Worm (Caenorhabditis elegans) whole organism, late embryonic: ENCODE results near the gene pot-2.

Source experiments
- ahr-1 ChIP-seq: sonication (generic microtip); optimal IDR thresholded peaks from 2 replicates; lab custom pipeline; 2016; ENCODE audit warnings: missing genetic modification characterization, missing compliant biosample characterization
- ama-1 ChIP-seq: fragments of 150-350 bp; optimal IDR thresholded peaks from 2 replicates; lab custom pipeline; 2014
- ceh-14 ChIP-seq: sonication (generic microtip); optimal IDR thresholded peaks from 2 replicates; lab custom pipeline; 2016; ENCODE audit warnings: missing genotype, missing genetic modification characterization, missing compliant biosample characterization
- ceh-30 ChIP-seq: fragments of 150-350 bp; optimal IDR thresholded peaks from 2 replicates; lab custom pipeline; 2014; ENCODE audit warnings: missing biosample characterization, missing genetic modification characterization
- dmd-4 ChIP-seq: sonication (generic microtip); optimal IDR thresholded peaks from 2 replicates; lab custom pipeline; 2016; ENCODE audit warnings: borderline replicate concordance, missing genetic modification characterization, missing compliant biosample characterization
- dve-1 ChIP-seq: sonication (generic microtip); optimal IDR thresholded peaks from 2 replicates; lab custom pipeline; 2017; ENCODE audit warnings: antibody characterized with exemption, mild to moderate bottlenecking, missing genetic modification characterization, missing compliant biosample characterization
- elt-2 ChIP-seq: sonication (generic microtip); optimal IDR thresholded peaks from 2 replicates; lab custom pipeline; 2016; ENCODE audit warnings: missing genetic modification reagents, missing genetic modification characterization, missing compliant biosample characterization
- hlh-15 ChIP-seq: sonication (generic microtip); optimal IDR thresholded peaks from 2 replicates; lab custom pipeline; 2016; ENCODE audit warnings: missing genetic modification characterization, missing compliant biosample characterization
- hlh-30 ChIP-seq: sonication (generic microtip); optimal IDR thresholded peaks from 2 replicates; lab custom pipeline; 2017; ENCODE audit warnings: antibody characterized with exemption, missing genetic modification characterization, missing compliant biosample characterization; ENCODE audit not compliant: insufficient read depth
- pag-3 ChIP-seq: sonication (generic microtip); optimal IDR thresholded peaks from 2 replicates; lab custom pipeline; 2016; ENCODE audit warnings: missing compliant biosample characterization, missing genetic modification characterization, borderline replicate concordance
- pha-4 ChIP-seq: fragments of 150-350 bp; optimal IDR thresholded peaks from 2 replicates; lab custom pipeline; 2018; ENCODE audit warnings: missing biosample characterization, missing genetic modification reagents, missing genetic modification characterization
- tbx-2 ChIP-seq: sonication (generic microtip); optimal IDR thresholded peaks from 2 replicates; lab custom pipeline; 2016; ENCODE audit warnings: missing genetic modification characterization, missing compliant biosample characterization
- unc-55 ChIP-seq: sonication (generic microtip); optimal IDR thresholded peaks from 2 replicates; lab custom pipeline; 2017; ENCODE audit warnings: missing biosample characterization, missing genetic modification reagents, missing genetic modification characterization

DNA sequence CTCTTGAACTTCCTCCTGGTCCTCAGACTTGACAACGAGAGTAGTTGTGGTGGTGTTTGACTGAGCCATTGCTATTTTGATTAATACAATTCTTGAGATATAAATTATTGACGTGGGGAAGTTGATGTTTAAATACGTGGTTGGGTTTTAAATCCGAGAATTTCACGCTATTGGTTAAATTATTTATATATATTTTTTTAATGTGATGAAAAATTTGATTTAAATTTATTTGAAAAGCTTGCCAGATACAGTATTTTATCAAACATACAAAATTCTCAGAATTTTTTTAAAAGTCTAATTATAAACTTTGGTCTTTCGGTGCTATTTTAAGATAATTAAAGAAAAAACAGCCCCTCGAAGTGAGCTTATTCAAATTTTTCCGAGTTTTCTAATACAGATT is 16.4 kb upstream of the pot-2 start, which contains the start of the genes K10H10.7 and K10H10.10:
- TF ChIP-seq hlh-30 (tag; lab: Kevin White, UChicago) (no peak), dmd-4 (tag; lab: Kevin White, UChicago) (no peak), ceh-14 (tag; lab: Kevin White, UChicago) (no peak), pag-3 (tag; lab: Kevin White, UChicago) (no peak), elt-2 (no peak), pha-4 (tag; lab: Kevin White, UChicago) (no peak), unc-55 (no peak), ceh-30 (tag; lab: Kevin White, UChicago) (no peak), ahr-1 (tag; lab: Kevin White, UChicago) (no peak), tbx-2 (tag; lab: Kevin White, UChicago) (no peak), ama-1 (no peak), dve-1 (tag; lab: Kevin White, UChicago) (no peak), hlh-15 (tag; lab: Kevin White, UChicago) (no peak)
